Fruit fly (Drosophila melanogaster) whole organism, embryonic: ENCODE data around the gene Aef1.

Experiments
- Antp ChIP-seq: fragments of 200-800 bp; sonication (Bioruptor generic); optimal IDR thresholded peaks from 3 replicates; lab custom pipeline; 2016; ENCODE audit warnings: missing biosample characterization, missing genetic modification characterization
- CG10321 ChIP-seq: fragments of 200-800 bp; sonication (Bioruptor generic); IDR thresholded peaks from 2 replicates; pipeline ENCODE4 v1.3.6; 2022; ENCODE audit warnings: missing biosample characterization, missing genetic modification characterization
- CG11398 ChIP-seq: fragments of 200-800 bp; sonication (Bioruptor generic); optimal IDR thresholded peaks from 2 replicates; lab custom pipeline; 2016; ENCODE audit warnings: missing biosample characterization, missing genetic modification characterization
- CG11695 ChIP-seq: fragments of 200-800 bp; sonication (Bioruptor generic); IDR thresholded peaks from 3 replicates; pipeline ENCODE4 v1.3.6; 2022; ENCODE audit warnings: missing biosample characterization, missing genetic modification characterization
- CG12391 ChIP-seq: fragments of 200-800 bp; sonication (Bioruptor generic); optimal IDR thresholded peaks from 3 replicates; lab custom pipeline; 2018; ENCODE audit warnings: missing biosample characterization, mild to moderate bottlenecking, missing genetic modification characterization, moderate library complexity
- CG14050 ChIP-seq: fragments of 200-800 bp; sonication (Bioruptor generic); IDR thresholded peaks from 3 replicates; pipeline ENCODE4 v1.3.6; 2022; ENCODE audit warnings: missing biosample characterization, missing genetic modification characterization
- CG14441 ChIP-seq: fragments of 200-800 bp; sonication (Bioruptor generic); IDR thresholded peaks from 2 replicates; pipeline ENCODE4 v1.3.6; 2022; ENCODE audit warnings: missing biosample characterization, missing genetic modification characterization
- CG14965 ChIP-seq: fragments of 200-800 bp; sonication (Bioruptor generic); optimal IDR thresholded peaks from 2 replicates; lab custom pipeline; 2016; ENCODE audit warnings: missing biosample characterization, missing genetic modification characterization, borderline replicate concordance
- CG15514 ChIP-seq: fragments of 200-800 bp; sonication (Bioruptor generic); optimal IDR thresholded peaks from 3 replicates; lab custom pipeline; 2017; ENCODE audit warnings: missing biosample characterization, missing genetic modification characterization, mild to moderate bottlenecking, moderate library complexity, missing genetic modification reagents
- CG1603 ChIP-seq: fragments of 200-800 bp; sonication (Bioruptor generic); optimal IDR thresholded peaks from 2 replicates; lab custom pipeline; 2019; ENCODE audit warnings: missing biosample characterization, mild to moderate bottlenecking, missing genetic modification characterization, moderate library complexity
- CG16813 ChIP-seq: fragments of 200-800 bp; sonication (Bioruptor generic); IDR thresholded peaks from 3 replicates; pipeline ENCODE4 v1.3.6; 2022; ENCODE audit warnings: missing biosample characterization, missing genetic modification characterization; ENCODE audit not compliant: partially characterized antibody
- CG16815 ChIP-seq: fragments of 200-800 bp; sonication (Bioruptor generic); optimal IDR thresholded peaks from 3 replicates; lab custom pipeline; 2017; ENCODE audit warnings: missing biosample characterization, mild to moderate bottlenecking, missing genetic modification characterization
- CG17359 ChIP-seq: fragments of 200-800 bp; sonication (Bioruptor generic); optimal IDR thresholded peaks from 3 replicates; lab custom pipeline; 2018; ENCODE audit warnings: missing biosample characterization, mild to moderate bottlenecking, missing genetic modification characterization, moderate library complexity
- CG17361 ChIP-seq: fragments of 200-800 bp; sonication (Bioruptor generic); IDR thresholded peaks from 3 replicates; pipeline ENCODE4 v1.3.6; 2022; ENCODE audit warnings: missing biosample characterization, missing genetic modification characterization
- CG17829 ChIP-seq: fragments of 200-800 bp; optimal IDR thresholded peaks from 2 replicates; lab custom pipeline; 2019; ENCODE audit warnings: missing biosample characterization, mild to moderate bottlenecking, missing genetic modification characterization, moderate library complexity
- CG17912 ChIP-seq: fragments of 200-800 bp; sonication (Bioruptor generic); optimal IDR thresholded peaks from 2 replicates; lab custom pipeline; 2018; ENCODE audit warnings: missing biosample characterization, mild to moderate bottlenecking, missing genetic modification characterization
- CG1792 ChIP-seq: fragments of 200-800 bp; sonication (Bioruptor generic); optimal IDR thresholded peaks from 2 replicates; lab custom pipeline; 2016; ENCODE audit warnings: missing biosample characterization, missing genetic modification characterization
- CG18262 ChIP-seq: fragments of 200-800 bp; optimal IDR thresholded peaks from 3 replicates; lab custom pipeline; 2019; ENCODE audit warnings: missing biosample characterization, mild to moderate bottlenecking, missing genetic modification characterization, moderate library complexity
- CG2678 ChIP-seq: fragments of 200-800 bp; sonication (Bioruptor generic); optimal IDR thresholded peaks from 3 replicates; lab custom pipeline; 2019; ENCODE audit warnings: missing biosample characterization, mild to moderate bottlenecking, missing genetic modification characterization, moderate library complexity
- CG5245 ChIP-seq: fragments of 200-800 bp; sonication (Bioruptor generic); optimal IDR thresholded peaks from 3 replicates; lab custom pipeline; 2016; ENCODE audit warnings: missing biosample characterization, missing genetic modification characterization
- CG6254 ChIP-seq: fragments of 200-800 bp; sonication (Bioruptor generic); optimal IDR thresholded peaks from 3 replicates; lab custom pipeline; 2017; ENCODE audit warnings: mild to moderate bottlenecking, missing biosample characterization, missing genetic modification reagents, missing genetic modification characterization
- CG6689 ChIP-seq: fragments of 200-800 bp; sonication (Bioruptor generic); IDR thresholded peaks from 2 replicates; pipeline ENCODE4 v1.3.6; 2022; ENCODE audit warnings: missing biosample characterization, missing genetic modification characterization
- CG7839 ChIP-seq: fragments of 200-800 bp; sonication (Bioruptor generic); optimal IDR thresholded peaks from 3 replicates; lab custom pipeline; 2018; ENCODE audit warnings: missing biosample characterization, mild to moderate bottlenecking, missing genetic modification characterization, moderate library complexity
- CG8281 ChIP-seq: fragments of 200-800 bp; sonication (Bioruptor generic); optimal IDR thresholded peaks from 2 replicates; lab custom pipeline; 2018; ENCODE audit warnings: missing biosample characterization, mild to moderate bottlenecking, missing genetic modification characterization, moderate library complexity
- Ets97D ChIP-seq: fragments of 200-800 bp; sonication (Bioruptor generic); optimal IDR thresholded peaks from 3 replicates; lab custom pipeline; 2016; ENCODE audit warnings: missing biosample characterization, missing genetic modification characterization
- Jarid2 ChIP-seq: fragments of 200-800 bp; sonication (Bioruptor generic); optimal IDR thresholded peaks from 3 replicates; lab custom pipeline; 2017; ENCODE audit warnings: mild to moderate bottlenecking, missing biosample characterization, missing genetic modification reagents, missing genetic modification characterization
- Trl ChIP-seq, 3 experiments: fragments of >200 bp in 2 of 3; fragments of 200-800 bp in 1 of 3; sonication (Bioruptor generic) in 1 of 3; optimal IDR thresholded peaks; 2 replicates in 1 of 3; 3 replicates in 2 of 3; lab custom pipeline; 2016 to 2017; ENCODE audit warnings: missing biosample characterization in 1 of 3, missing genetic modification characterization in 1 of 3
- ato ChIP-seq: fragments of 200-800 bp; sonication (Bioruptor generic); IDR thresholded peaks from 2 replicates; pipeline ENCODE4 v1.3.6; 2022; ENCODE audit warnings: missing biosample characterization, missing genetic modification characterization; ENCODE audit not compliant: partially characterized antibody
- caup ChIP-seq: fragments of 200-800 bp; sonication (Bioruptor generic); optimal IDR thresholded peaks from 3 replicates; lab custom pipeline; 2017; ENCODE audit warnings: missing biosample characterization, mild to moderate bottlenecking, missing genetic modification characterization, moderate library complexity; ENCODE audit not compliant: severe bottlenecking
- da ChIP-seq: fragments of 200-800 bp; sonication (Bioruptor generic); optimal IDR thresholded peaks from 2 replicates; lab custom pipeline; 2016; ENCODE audit warnings: missing biosample characterization, missing genetic modification characterization
- dm ChIP-seq: fragments of 200-800 bp; sonication (Bioruptor generic); optimal IDR thresholded peaks from 3 replicates; lab custom pipeline; 2016; ENCODE audit warnings: missing biosample characterization, missing genetic modification characterization
- dmrt99B ChIP-seq: fragments of 200-800 bp; sonication (Bioruptor generic); optimal IDR thresholded peaks from 2 replicates; lab custom pipeline; 2018; ENCODE audit warnings: missing biosample characterization, mild to moderate bottlenecking, missing genetic modification characterization, moderate library complexity
- en ChIP-seq: fragments of 200-800 bp; sonication (Bioruptor generic); optimal IDR thresholded peaks from 2 replicates; lab custom pipeline; 2016; ENCODE audit warnings: missing biosample characterization, missing genetic modification characterization
- eve ChIP-seq, 2 experiments: fragments of >200 bp; optimal IDR thresholded peaks; 2 replicates each; lab custom pipeline; 2017; ENCODE audit warnings: missing biosample characterization in 2 of 2, missing genetic modification characterization in 2 of 2
- fd96Cb ChIP-seq: fragments of 200-800 bp; sonication (Bioruptor generic); optimal IDR thresholded peaks from 2 replicates; lab custom pipeline; 2018; ENCODE audit warnings: missing biosample characterization, mild to moderate bottlenecking, missing genetic modification characterization, moderate library complexity
- gem ChIP-seq: fragments of 200-800 bp; sonication (Bioruptor generic); optimal IDR thresholded peaks from 2 replicates; lab custom pipeline; 2019; ENCODE audit warnings: missing biosample characterization, mild to moderate bottlenecking, missing genetic modification characterization, moderate library complexity
- hbn ChIP-seq: fragments of 200-800 bp; sonication (Bioruptor generic); IDR thresholded peaks from 2 replicates; pipeline ENCODE4 v1.3.6; 2022; ENCODE audit warnings: missing biosample characterization, missing genetic modification characterization; ENCODE audit not compliant: partially characterized antibody
- insv ChIP-seq, 2 experiments: fragments of 200-800 bp; sonication (Bioruptor generic); optimal IDR thresholded peaks; 3 replicates each; lab custom pipeline; 2016 to 2018; ENCODE audit warnings: missing biosample characterization in 2 of 2, missing genetic modification characterization in 2 of 2
- knrl ChIP-seq: fragments of 200-800 bp; sonication (Bioruptor generic); IDR thresholded peaks from 3 replicates; pipeline ENCODE4 v1.3.6; 2022; ENCODE audit warnings: missing biosample characterization, missing genetic modification characterization; ENCODE audit not compliant: partially characterized antibody
- lab ChIP-seq: fragments of 200-800 bp; sonication (Bioruptor generic); optimal IDR thresholded peaks from 3 replicates; lab custom pipeline; 2017; ENCODE audit warnings: missing biosample characterization, missing genetic modification characterization, mild to moderate bottlenecking, moderate library complexity, missing genetic modification reagents
- luna ChIP-seq: fragments of 200-800 bp; sonication (Bioruptor generic); optimal IDR thresholded peaks from 2 replicates; lab custom pipeline; 2016; ENCODE audit warnings: missing biosample characterization, missing genetic modification characterization
- nau ChIP-seq: fragments of 200-800 bp; sonication (Bioruptor generic); optimal IDR thresholded peaks from 3 replicates; lab custom pipeline; 2017; ENCODE audit warnings: missing biosample characterization, mild to moderate bottlenecking, missing genetic modification characterization, missing genetic modification reagents
- nom ChIP-seq: fragments of 200-800 bp; sonication (Bioruptor generic); optimal IDR thresholded peaks from 2 replicates; lab custom pipeline; 2017; ENCODE audit warnings: missing biosample characterization, missing genetic modification characterization, mild to moderate bottlenecking, moderate library complexity, missing genetic modification reagents
- org-1 ChIP-seq: fragments of 200-800 bp; sonication (Bioruptor generic); optimal IDR thresholded peaks from 2 replicates; lab custom pipeline; 2017; ENCODE audit warnings: missing biosample characterization, missing genetic modification characterization
- ro ChIP-seq: fragments of 200-800 bp; sonication (Bioruptor generic); IDR thresholded peaks from 2 replicates; pipeline ENCODE4 v1.3.6; 2022; ENCODE audit warnings: missing biosample characterization, missing genetic modification characterization
- sens-2 ChIP-seq: fragments of 200-800 bp; sonication (Bioruptor generic); IDR thresholded peaks from 2 replicates; pipeline ENCODE4 v1.3.6; 2022; ENCODE audit warnings: missing biosample characterization, missing genetic modification characterization
- sisA ChIP-seq: fragments of 200-800 bp; sonication (Bioruptor generic); IDR thresholded peaks from 2 replicates; pipeline ENCODE4 v1.3.6; 2022; ENCODE audit warnings: missing biosample characterization, missing genetic modification characterization
- so ChIP-seq: fragments of 200-800 bp; sonication (Bioruptor generic); IDR thresholded peaks from 3 replicates; pipeline ENCODE4 v1.3.6; 2022; ENCODE audit warnings: missing biosample characterization, missing genetic modification characterization
- stc ChIP-seq: fragments of 200-800 bp; sonication (Bioruptor generic); IDR thresholded peaks from 2 replicates; pipeline ENCODE4 v1.3.6; 2022; ENCODE audit warnings: missing biosample characterization, missing genetic modification characterization
- tio ChIP-seq: fragments of 200-800 bp; sonication (Bioruptor generic); optimal IDR thresholded peaks from 2 replicates; lab custom pipeline; 2017; ENCODE audit warnings: missing biosample characterization, missing genetic modification characterization, inconsistent platforms

Aef1 gene

DNA sequence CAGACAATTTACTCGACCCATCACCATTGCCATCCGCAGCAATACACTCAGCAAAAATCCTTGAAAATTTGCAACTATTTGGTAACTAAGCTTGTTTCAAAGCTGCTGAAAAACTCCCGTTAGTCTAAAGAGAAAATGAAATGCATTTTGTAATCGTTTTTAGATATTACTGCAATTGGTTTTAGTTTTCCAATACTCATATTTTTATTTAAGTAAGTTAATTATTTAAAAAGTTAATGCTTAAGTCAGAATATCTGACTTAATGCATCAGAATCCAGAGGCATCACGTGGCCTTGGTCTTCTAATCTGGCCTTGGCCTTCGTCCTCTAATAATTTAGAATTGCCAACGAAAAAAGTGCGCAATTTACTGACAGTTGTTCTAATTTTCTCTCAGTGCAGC lies 29.6 kb downstream of the Aef1 start (continued):
- TF ChIP-seq org-1 (GFP tag; lab: Kevin White, UChicago) (no peak), Jarid2 (peak; percentile 23), CG14441 (GFP tag; lab: Robert Waterston, UW) (no peak), tio (GFP tag; lab: Kevin White, UChicago) (peak; percentile 23), CG17359 (no peak), sisA (GFP tag; lab: Robert Waterston, UW) (0 out of 2 replicates have a peak, but pooled peaks have one; percentile 6), CG17912 (GFP tag; lab: Kevin White, UChicago) (no peak), CG12391 (tag; lab: Kevin White, UChicago) (peak; percentile 24), CG18262 (peak; percentile 73), hbn (GFP tag; lab: Robert Waterston, UW) (no peak), Trl (optimal IDR thresholded peaks at IDR 0.05; lab: Kevin White, UChicago) (no peak), Trl (GFP tag; optimal IDR thresholded peaks at IDR 0.05; lab: Kevin White, UChicago) (no peak), CG8281 (no peak), ro (GFP tag; lab: Robert Waterston, UW) (no peak), CG17361 (GFP tag; lab: Robert Waterston, UW) (peak; percentile 73), CG10321 (GFP tag; lab: Robert Waterston, UW) (no peak), en (GFP tag; lab: Kevin White, UChicago) (no peak), CG6689 (GFP tag; lab: Robert Waterston, UW) (peak; percentile 15; the same call in 1 of the 2 replicates), dm (GFP tag; lab: Kevin White, UChicago) (no peak), dmrt99B (tag; lab: Kevin White, UChicago) (no peak), eve (GFP tag; optimal IDR thresholded peaks at IDR 0.05; lab: Kevin White, UChicago) (no peak), CG16813 (GFP tag; lab: Robert Waterston, UW) (no peak), caup (no peak), CG17829 (tag; lab: Kevin White, UChicago) (peak; percentile 45), fd96Cb (peak; percentile 18), Ets97D (GFP tag; lab: Kevin White, UChicago) (no peak), CG6254 (GFP tag; lab: Kevin White, UChicago) (peak; percentile 6), CG15514 (GFP tag; lab: Kevin White, UChicago) (no peak), CG11695 (GFP tag; lab: Robert Waterston, UW) (no peak), nau (GFP tag; lab: Kevin White, UChicago) (no peak), CG5245 (GFP tag; lab: Kevin White, UChicago) (no peak), CG14965 (GFP tag; lab: Kevin White, UChicago) (no peak), ato (no peak), CG7839 (tag; lab: Kevin White, UChicago) (peak; percentile 28), CG1792 (GFP tag; lab: Kevin White, UChicago) (no peak), CG1603 (tag; lab: Kevin White, UChicago) (no peak), stc (GFP tag; lab: Robert Waterston, UW) (no peak), CG14050 (no peak), sens-2 (no peak), da (no peak), luna (GFP tag; lab: Kevin White, UChicago) (no peak), knrl (GFP tag; lab: Robert Waterston, UW) (no peak), CG2678 (tag; lab: Kevin White, UChicago) (peak; percentile 24), Antp (GFP tag; lab: Kevin White, UChicago) (no peak), nom (GFP tag; lab: Kevin White, UChicago) (no peak), so (GFP tag; lab: Robert Waterston, UW) (no peak), CG16815 (GFP tag; lab: Kevin White, UChicago) (peak; percentile 28), insv (GFP tag; optimal IDR thresholded peaks at IDR 0.05; lab: Kevin White, UChicago) (no peak), CG11398 (GFP tag; lab: Kevin White, UChicago) (no peak), lab (GFP tag; lab: Kevin White, UChicago) (no peak), gem (tag; lab: Kevin White, UChicago) (peak; percentile 57)
